Worm (Caenorhabditis elegans): ENCODE results near the gene lipl-1.
A peak's percentile ranks its signal among the peaks of the same experiment; 100 is the strongest.

Gene lipl-1

ce11 chrV:12898583-12899232 lies 21.1 kb upstream of the lipl-1 start:
- TF ChIP-seq C34F6.9 (tag; optimal IDR thresholded peaks at IDR 0.05) (peak; percentile 0), egl-27 (tag; optimal IDR thresholded peaks at IDR 0.05) (no peak), mab-5 (tag; optimal IDR thresholded peaks at IDR 0.05) (peak; percentile 37), lin-11 (tag; optimal IDR thresholded peaks at IDR 0.05) (no peak), unc-55 (GFP tag; optimal IDR thresholded peaks at IDR 0.05) (peak; percentile 34)

- TF ChIP-seq snpc-4 (tag; optimal IDR thresholded peaks at IDR 0.05) (no peak), ceh-82 (tag; optimal IDR thresholded peaks at IDR 0.05) (no peak), Y55F3AM.14 (GFP tag; optimal IDR thresholded peaks at IDR 0.05) (no peak), mbf-1 (tag; optimal IDR thresholded peaks at IDR 0.05) (no peak)
These were observed 18.5 kb upstream of the lipl-1 start for ce11 chrV:12901301-12901700.

DNA sequence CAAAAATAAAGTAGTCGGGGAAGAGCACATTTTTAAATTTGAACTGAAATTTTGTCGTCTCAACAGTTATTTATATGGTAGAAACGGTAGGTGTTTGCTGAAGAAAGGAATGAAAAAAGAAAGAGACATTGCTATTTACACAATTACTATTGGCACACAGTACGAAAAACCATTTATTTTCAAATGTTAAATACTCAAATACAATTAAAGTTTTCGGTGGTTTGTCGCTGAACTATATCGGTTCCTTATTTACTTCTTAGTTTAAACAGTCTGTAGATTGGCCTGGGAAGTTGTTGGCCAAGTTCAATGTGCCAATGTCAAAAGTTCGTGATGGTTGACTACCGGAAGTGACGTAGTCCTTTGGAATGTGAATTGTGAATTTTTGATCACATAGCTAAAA lies 15.7 kb upstream of the lipl-1 start, which contains the start of gene ttr-27:
TSS of gene ttr-27 (minus strand) at position 45 of the 400 bp plus-strand sequence.
- TF ChIP-seq mdl-1 (tag; optimal IDR thresholded peaks at IDR 0.05) (no peak), F13H6.1 (tag; optimal IDR thresholded peaks at IDR 0.05) (peak; percentile 67), sma-9 (GFP tag; optimal IDR thresholded peaks at IDR 0.05) (peak; percentile 21), sma-9 (tag; optimal IDR thresholded peaks at IDR 0.05) (no peak)

DNA sequence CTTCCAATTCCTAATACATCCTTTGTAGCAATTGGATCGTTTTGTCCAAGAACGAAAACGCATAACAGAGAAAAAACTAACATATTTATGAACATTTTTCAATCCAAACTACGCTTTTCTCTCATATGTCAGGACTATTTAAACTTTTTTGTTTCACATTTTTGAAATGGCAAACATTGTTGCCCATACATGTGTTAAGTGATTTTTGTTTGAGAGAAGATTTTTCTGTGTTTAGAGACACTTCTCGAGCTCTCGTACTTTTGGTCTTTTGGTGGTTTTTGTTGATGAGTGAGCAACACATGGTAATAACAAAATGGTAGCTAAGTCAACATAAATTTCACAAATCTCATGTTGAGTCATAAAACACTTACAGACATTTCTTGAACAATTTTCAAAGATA lies 14.7 kb upstream of the lipl-1 start, which contains the start of gene ttr-28:
TSS of gene ttr-28 (minus strand) at position 101 of the 400 bp plus-strand sequence.
- TF ChIP-seq snpc-4 (tag; optimal IDR thresholded peaks at IDR 0.05) (no peak), ama-1 (optimal IDR thresholded peaks at IDR 0.05) (no peak), nhr-23 (tag; optimal IDR thresholded peaks at IDR 0.05) (no peak), lin-39 (tag; optimal IDR thresholded peaks at IDR 0.05) (no peak), nhr-6 (tag; optimal IDR thresholded peaks at IDR 0.05) (no peak), nhr-10 (tag; optimal IDR thresholded peaks at IDR 0.05) (no peak), fos-1 (tag; optimal IDR thresholded peaks at IDR 0.05) (no peak), R02D3.7 (tag; optimal IDR thresholded peaks at IDR 0.05) (no peak), nhr-21 (tag; optimal IDR thresholded peaks at IDR 0.05) (no peak), elt-1 (tag; optimal IDR thresholded peaks at IDR 0.05) (no peak), crh-2 (tag; optimal IDR thresholded peaks at IDR 0.05) (no peak), egl-27 (tag; optimal IDR thresholded peaks at IDR 0.05) (no peak), nhr-129 (tag; optimal IDR thresholded peaks at IDR 0.05) (no peak), ztf-1 (GFP tag; conservative IDR thresholded peaks at IDR 0.05) (no peak)

- TF ChIP-seq ama-1 (optimal IDR thresholded peaks at IDR 0.05) = no peak
- no peak for TF ChIP-seq unc-55 (GFP tag; optimal IDR thresholded peaks at IDR 0.05)
- no peak for TF ChIP-seq ZK546.5 (tag; optimal IDR thresholded peaks at IDR 0.05)
- no peak for TF ChIP-seq crh-2 (tag; optimal IDR thresholded peaks at IDR 0.05)
- no peak for TF ChIP-seq dmd-4 (tag; optimal IDR thresholded peaks at IDR 0.05)
- no peak for TF ChIP-seq F13H6.1 (tag; optimal IDR thresholded peaks at IDR 0.05)
- no peak for TF ChIP-seq sma-3 (GFP tag; optimal IDR thresholded peaks at IDR 0.05)
- no peak for TF ChIP-seq unc-39 (tag; optimal IDR thresholded peaks at IDR 0.05)
- TF ChIP-seq nhr-12 (tag; optimal IDR thresholded peaks at IDR 0.05) = no peak
These were observed 13.1 kb upstream of the lipl-1 start, which contains the start of gene ttr-29 for ce11 chrV:12906732-12907131. Gene ttr-29 (minus strand): TSS chrV:12906832.

- TF ChIP-seq Y55F3AM.14 (GFP tag; optimal IDR thresholded peaks at IDR 0.05) (no peak), sma-9 (GFP tag; optimal IDR thresholded peaks at IDR 0.05) (no peak), sma-9 (tag; optimal IDR thresholded peaks at IDR 0.05) (no peak)
These were observed 12.3 kb upstream of the lipl-1 start for ce11 chrV:12907436-12907835.

DNA sequence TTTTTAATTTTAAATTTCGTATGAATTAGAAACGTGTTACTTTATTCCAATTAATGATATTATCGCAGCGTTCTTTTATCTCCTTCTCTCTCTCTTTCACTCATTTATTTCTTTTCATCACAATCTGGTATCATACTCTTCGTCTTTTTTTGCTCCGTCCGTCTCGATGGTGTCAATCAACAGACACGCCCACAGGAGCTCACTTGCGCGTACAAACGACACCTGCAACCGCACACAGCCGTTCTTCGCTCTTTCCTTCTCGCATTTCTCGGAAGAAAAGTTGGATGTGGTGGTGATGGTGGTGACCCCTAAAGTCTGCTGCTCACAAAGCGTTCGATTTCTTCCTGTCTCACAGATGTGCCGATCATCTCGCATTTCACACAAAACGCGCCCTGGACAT lies 11.2 kb upstream of the lipl-1 start:
- TF ChIP-seq nhr-77 (tag; optimal IDR thresholded peaks at IDR 0.05) = no peak
- no peak for TF ChIP-seq nhr-6 (tag; optimal IDR thresholded peaks at IDR 0.05)
- no peak for TF ChIP-seq nhr-23 (tag; optimal IDR thresholded peaks at IDR 0.05)
- TF ChIP-seq sma-9 (GFP tag; optimal IDR thresholded peaks at IDR 0.05) = no peak
- TF ChIP-seq sma-9 (tag; optimal IDR thresholded peaks at IDR 0.05) = no peak
